Worm (Caenorhabditis elegans): ENCODE data around the gene pho-5.

ce11 chrIII:7308600-7309109 lies 23.0 kb upstream of the pho-5 start, which contains the start of gene acbp-4:
- no peak for TF ChIP-seq nhr-11 (tag; optimal IDR thresholded peaks at IDR 0.05)
- TF ChIP-seq tbx-2 (tag; optimal IDR thresholded peaks at IDR 0.05), result no peak
- no peak for TF ChIP-seq ceh-19 (GFP tag; optimal IDR thresholded peaks at IDR 0.05)
- TF ChIP-seq dve-1 (tag; optimal IDR thresholded peaks at IDR 0.05), result no peak
- TF ChIP-seq pag-3 (tag; optimal IDR thresholded peaks at IDR 0.05; ENCODE audit: borderline replicate concordance), result no peak
- no peak for TF ChIP-seq sox-4 (tag; optimal IDR thresholded peaks at IDR 0.05)
- no peak for TF ChIP-seq hlh-30 (tag; optimal IDR thresholded peaks at IDR 0.05; ENCODE audit: insufficient read depth)
- TF ChIP-seq ref-2 (tag; optimal IDR thresholded peaks at IDR 0.05), result no peak
- TF ChIP-seq nhr-232 (tag; optimal IDR thresholded peaks at IDR 0.05), result no peak
- TF ChIP-seq sdc-2 (tag; optimal IDR thresholded peaks at IDR 0.05), result no peak
- TF ChIP-seq ama-1 (optimal IDR thresholded peaks at IDR 0.05), result no peak
- TF ChIP-seq unc-55 (GFP tag; optimal IDR thresholded peaks at IDR 0.05), result no peak
- no peak for TF ChIP-seq fax-1 (tag; optimal IDR thresholded peaks at IDR 0.05)
- no peak for TF ChIP-seq ceh-34 (tag; optimal IDR thresholded peaks at IDR 0.05)

All from whole organism, late embryonic.